Worm (Caenorhabditis elegans) whole organism, L4 larva: ENCODE results near the gene pho-6.

Experiments
- D1046.2 ChIP-seq: fragments of 200-800 bp; sonication (Bioruptor generic); IDR thresholded peaks from 2 replicates; pipeline ENCODE4 v1.3.6; 2022; ENCODE audit warnings: missing genetic modification characterization, missing compliant biosample characterization
- F10B5.3 ChIP-seq: sonication (generic microtip); optimal IDR thresholded peaks from 2 replicates; lab custom pipeline; 2016; ENCODE audit warnings: mild to moderate bottlenecking, missing genetic modification characterization, missing compliant biosample characterization
- F26F4.8 ChIP-seq: fragments of 200-800 bp; sonication (Bioruptor generic); conservative IDR thresholded peaks from 2 replicates; pipeline ENCODE4 v1.3.6; 2022; ENCODE audit warnings: missing genetic modification characterization, missing compliant biosample characterization
- F37D6.2 ChIP-seq: sonication (generic microtip); optimal IDR thresholded peaks from 2 replicates; lab custom pipeline; 2016; ENCODE audit warnings: mild to moderate bottlenecking, missing genetic modification characterization, missing compliant biosample characterization
- F49E8.2 ChIP-seq: sonication (generic microtip); optimal IDR thresholded peaks from 2 replicates; lab custom pipeline; 2016; ENCODE audit warnings: missing compliant biosample characterization, mild to moderate bottlenecking, missing genetic modification characterization, borderline replicate concordance
- R02D3.7 ChIP-seq: fragments of 150-350 bp; sonication (generic microtip); optimal IDR thresholded peaks from 3 replicates; lab custom pipeline; 2014; ENCODE audit warnings: missing biosample characterization, missing genetic modification characterization
- T20F7.1 ChIP-seq: fragments of 200-800 bp; sonication (Bioruptor generic); optimal IDR thresholded peaks from 2 replicates; lab custom pipeline; 2018; ENCODE audit warnings: mild to moderate bottlenecking, missing genetic modification characterization, missing compliant biosample characterization
- Y5F2A.4 ChIP-seq: fragments of 200-800 bp; sonication (Bioruptor generic); optimal IDR thresholded peaks from 2 replicates; lab custom pipeline; 2018; ENCODE audit warnings: mild to moderate bottlenecking, missing genetic modification characterization, missing compliant biosample characterization
- ZK337.2 ChIP-seq: fragments of 200-800 bp; sonication (Bioruptor generic); IDR thresholded peaks from 2 replicates; pipeline ENCODE4 v1.3.6; 2022; ENCODE audit warnings: missing genetic modification reagents, missing genetic modification characterization, missing compliant biosample characterization
- attf-4 ChIP-seq: sonication (generic microtip); optimal IDR thresholded peaks from 3 replicates; lab custom pipeline; 2017; ENCODE audit warnings: missing biosample characterization, missing genetic modification characterization
- ceh-20 ChIP-seq: fragments of 200-800 bp; sonication (Bioruptor generic); IDR thresholded peaks from 2 replicates; pipeline ENCODE4 v1.3.6; 2022; ENCODE audit warnings: missing genetic modification reagents, missing genetic modification characterization, missing compliant biosample characterization
- ceh-62 ChIP-seq: sonication (generic microtip); optimal IDR thresholded peaks from 2 replicates; lab custom pipeline; 2017; ENCODE audit warnings: missing biosample characterization, missing genetic modification characterization
- cey-2 ChIP-seq: sonication (generic microtip); optimal IDR thresholded peaks from 3 replicates; lab custom pipeline; 2017; ENCODE audit warnings: missing genetic modification characterization, mild to moderate bottlenecking, missing compliant biosample characterization, antibody characterized with exemption, borderline replicate concordance; ENCODE audit not compliant: insufficient read depth
- ctbp-1 ChIP-seq: fragments of 200-800 bp; sonication (Bioruptor generic); IDR thresholded peaks from 2 replicates; pipeline ENCODE4 v1.3.6; 2022; ENCODE audit warnings: missing genetic modification reagents, missing genetic modification characterization, missing compliant biosample characterization
- dmd-8 ChIP-seq: fragments of 200-800 bp; sonication (Bioruptor generic); IDR thresholded peaks from 2 replicates; pipeline ENCODE4 v1.3.6; 2022; ENCODE audit warnings: missing genetic modification characterization, missing compliant biosample characterization
- dpl-1 ChIP-seq: fragments of 150-350 bp; optimal IDR thresholded peaks from 2 replicates; lab custom pipeline; 2014; ENCODE audit warnings: missing biosample characterization, missing genetic modification reagents, missing genetic modification characterization
- duxl-1 ChIP-seq: sonication (generic microtip); optimal IDR thresholded peaks from 2 replicates; lab custom pipeline; 2016; ENCODE audit warnings: mild to moderate bottlenecking, missing genetic modification characterization, moderate library complexity, missing compliant biosample characterization; ENCODE audit not compliant: poor library complexity
- dve-1 ChIP-seq: sonication (generic microtip); optimal IDR thresholded peaks from 2 replicates; lab custom pipeline; 2017; ENCODE audit warnings: antibody characterized with exemption, mild to moderate bottlenecking, missing genetic modification characterization, missing compliant biosample characterization; ENCODE audit not compliant: insufficient read depth
- egl-27 ChIP-seq: sonication (generic microtip); optimal IDR thresholded peaks from 3 replicates; lab custom pipeline; 2017; ENCODE audit warnings: missing biosample characterization, missing genetic modification reagents, missing genetic modification characterization
- gei-8 ChIP-seq: fragments of 200-800 bp; sonication (Bioruptor generic); optimal IDR thresholded peaks from 2 replicates; lab custom pipeline; 2018; ENCODE audit warnings: mild to moderate bottlenecking, missing genetic modification characterization, missing compliant biosample characterization
- hlh-30 ChIP-seq: sonication (generic microtip); optimal IDR thresholded peaks from 2 replicates; lab custom pipeline; 2017; ENCODE audit warnings: antibody characterized with exemption, mild to moderate bottlenecking, missing genetic modification characterization, missing compliant biosample characterization; ENCODE audit not compliant: insufficient read depth
- lin-1 ChIP-seq: fragments of 200-800 bp; sonication (Bioruptor generic); IDR thresholded peaks from 2 replicates; pipeline ENCODE4 v1.3.6; 2022; ENCODE audit warnings: missing genetic modification reagents, missing genetic modification characterization, missing compliant biosample characterization
- lin-13 ChIP-seq: fragments of 150-350 bp; optimal IDR thresholded peaks from 2 replicates; lab custom pipeline; 2014; ENCODE audit warnings: missing biosample characterization, missing genetic modification reagents, missing genetic modification characterization
- lin-15B ChIP-seq: fragments of 150-350 bp; sonication (generic microtip); optimal IDR thresholded peaks from 3 replicates; lab custom pipeline; 2014; ENCODE audit warnings: missing biosample characterization, missing genetic modification characterization
- lin-29 ChIP-seq: fragments of 200-800 bp; sonication (Bioruptor generic); IDR thresholded peaks from 2 replicates; pipeline ENCODE4 v1.3.6; 2022; ENCODE audit warnings: missing genetic modification reagents, missing genetic modification characterization, missing compliant biosample characterization
- lin-38 ChIP-seq: fragments of 200-800 bp; sonication (Bioruptor generic); IDR thresholded peaks from 2 replicates; pipeline ENCODE4 v1.3.6; 2022; ENCODE audit warnings: missing genetic modification reagents, missing genetic modification characterization, missing compliant biosample characterization
- lin-39 ChIP-seq: fragments of 150-350 bp; optimal IDR thresholded peaks from 2 replicates; lab custom pipeline; 2014; ENCODE audit warnings: missing biosample characterization, missing genetic modification reagents, missing genetic modification characterization
- mdl-1 ChIP-seq, 2 experiments: fragments of 150-350 bp in 1 of 2; sonication (generic microtip) in 1 of 2; optimal IDR thresholded peaks; 2 replicates each; lab custom pipeline; 2014 to 2017; ENCODE audit warnings: missing biosample characterization in 2 of 2, missing genetic modification characterization in 2 of 2
- mep-1 ChIP-seq: fragments of 150-350 bp; sonication (generic microtip); optimal IDR thresholded peaks from 3 replicates; lab custom pipeline; 2014; ENCODE audit warnings: missing biosample characterization, missing genetic modification characterization
- mes-2 ChIP-seq: sonication (generic microtip); optimal IDR thresholded peaks from 2 replicates; lab custom pipeline; 2016; ENCODE audit warnings: missing genotype, mild to moderate bottlenecking, missing genetic modification characterization, missing compliant biosample characterization; ENCODE audit not compliant: poor library complexity, severe bottlenecking
- nhr-10 ChIP-seq: fragments of 150-350 bp; optimal IDR thresholded peaks from 2 replicates; lab custom pipeline; 2014; ENCODE audit warnings: missing biosample characterization, missing genetic modification characterization
- nhr-102 ChIP-seq: sonication (generic microtip); optimal IDR thresholded peaks from 2 replicates; lab custom pipeline; 2016; ENCODE audit warnings: mild to moderate bottlenecking, missing genetic modification characterization, moderate library complexity, missing compliant biosample characterization
- nhr-11 ChIP-seq: fragments of 150-350 bp; optimal IDR thresholded peaks from 2 replicates; lab custom pipeline; 2014; ENCODE audit warnings: missing biosample characterization, missing genetic modification characterization
- nhr-111 ChIP-seq: fragments of 200-800 bp; sonication (Bioruptor generic); optimal IDR thresholded peaks from 2 replicates; lab custom pipeline; 2018; ENCODE audit warnings: mild to moderate bottlenecking, missing genetic modification characterization, missing compliant biosample characterization
- nhr-237 ChIP-seq: sonication (generic microtip); optimal IDR thresholded peaks from 2 replicates; lab custom pipeline; 2017; ENCODE audit warnings: missing biosample characterization, missing genetic modification characterization
- nhr-42 ChIP-seq: fragments of 200-800 bp; sonication (Bioruptor generic); IDR thresholded peaks from 2 replicates; pipeline ENCODE4 v1.3.6; 2022; ENCODE audit warnings: missing genetic modification characterization, missing compliant biosample characterization
- nhr-48 ChIP-seq: sonication (generic microtip); optimal IDR thresholded peaks from 2 replicates; lab custom pipeline; 2016; ENCODE audit warnings: mild to moderate bottlenecking, missing genetic modification characterization, missing compliant biosample characterization
- php-3 ChIP-seq: fragments of 200-800 bp; sonication (Bioruptor generic); IDR thresholded peaks from 2 replicates; pipeline ENCODE4 v1.3.6; 2022; ENCODE audit warnings: missing genetic modification reagents, missing genetic modification characterization, missing compliant biosample characterization
- set-16 ChIP-seq: fragments of 200-800 bp; sonication (Bioruptor generic); IDR thresholded peaks from 2 replicates; pipeline ENCODE4 v1.3.6; 2022; ENCODE audit warnings: missing genetic modification reagents, missing genetic modification characterization, missing compliant biosample characterization
- snpc-1.2 ChIP-seq: fragments of 200-800 bp; sonication (Bioruptor generic); IDR thresholded peaks from 2 replicates; pipeline ENCODE4 v1.3.6; 2022; ENCODE audit warnings: missing genetic modification reagents, missing genetic modification characterization, missing compliant biosample characterization
- snpc-4 ChIP-seq: fragments of 150-350 bp; optimal IDR thresholded peaks from 2 replicates; lab custom pipeline; 2014; ENCODE audit warnings: missing biosample characterization, missing genetic modification characterization
- spr-3 ChIP-seq: fragments of 200-800 bp; sonication (Bioruptor generic); optimal IDR thresholded peaks from 2 replicates; lab custom pipeline; 2018; ENCODE audit warnings: mild to moderate bottlenecking, missing genetic modification characterization, missing compliant biosample characterization
- unc-130 ChIP-seq: sonication (generic microtip); optimal IDR thresholded peaks from 2 replicates; lab custom pipeline; 2016; ENCODE audit warnings: missing genetic modification reagents, missing genetic modification characterization, missing compliant biosample characterization
- unc-39 ChIP-seq: sonication (generic microtip); optimal IDR thresholded peaks from 2 replicates; lab custom pipeline; 2017; ENCODE audit warnings: missing biosample characterization, missing genetic modification characterization
- zfp-2 ChIP-seq: sonication (generic microtip); optimal IDR thresholded peaks from 2 replicates; lab custom pipeline; 2016; ENCODE audit warnings: mild to moderate bottlenecking, missing genetic modification characterization, missing compliant biosample characterization
- zip-11 ChIP-seq: fragments of 200-800 bp; sonication (Bioruptor generic); IDR thresholded peaks from 2 replicates; pipeline ENCODE4 v1.3.6; 2022; ENCODE audit warnings: missing genetic modification characterization, missing compliant biosample characterization
- ztf-7 ChIP-seq: fragments of 150-350 bp; optimal IDR thresholded peaks from 2 replicates; lab custom pipeline; 2014; ENCODE audit warnings: missing biosample characterization, missing genetic modification characterization

The pho-6 gene

ce11 chrV:8424840-8425814, 30.9 kb upstream of the pho-6 start (continued):
- no peak for TF ChIP-seq dmd-8
- no peak for TF ChIP-seq egl-27 (tag; lab: Kevin White, UChicago)
- TF ChIP-seq lin-39 (tag; lab: Kevin White, UChicago) = no peak
- no peak for TF ChIP-seq attf-4
- TF ChIP-seq lin-13 (GFP tag; lab: Kevin White, UChicago) = no peak
- 0 out of 2 replicates have a peak, but pooled peaks have one; percentile 5 for TF ChIP-seq lin-38 (GFP tag; lab: Robert Waterston, UW)
- TF ChIP-seq ceh-62 = no peak
- TF ChIP-seq Y5F2A.4 (GFP tag; lab: Kevin White, UChicago) = no peak
- TF ChIP-seq D1046.2 (GFP tag; lab: Robert Waterston, UW) = no peak
- no peak for TF ChIP-seq nhr-42
- no peak for TF ChIP-seq F26F4.8
- no peak for TF ChIP-seq zip-11
- TF ChIP-seq ZK337.2 = no peak
- peak; percentile 12 for TF ChIP-seq F49E8.2 (tag; lab: Kevin White, UChicago)

ce11 chrV:8417271-8417670, 23.0 kb upstream of the pho-6 start:
- TF ChIP-seq zfp-2 (tag; lab: Kevin White, UChicago) (no peak), mep-1 (tag; lab: Kevin White, UChicago) (no peak), nhr-11 (tag; lab: Kevin White, UChicago) (no peak), ceh-20 (no peak), duxl-1 (tag; lab: Kevin White, UChicago) (no peak), lin-15B (no peak), unc-39 (no peak), ctbp-1 (no peak), lin-29 (GFP tag; lab: Robert Waterston, UW) (no peak), lin-39 (tag; lab: Kevin White, UChicago) (no peak), cey-2 (tag; lab: Kevin White, UChicago) (no peak), hlh-30 (tag; lab: Kevin White, UChicago) (no peak), nhr-10 (tag; lab: Kevin White, UChicago) (no peak), F10B5.3 (tag; lab: Kevin White, UChicago) (no peak), nhr-111 (no peak), php-3 (GFP tag; lab: Robert Waterston, UW) (no peak), T20F7.1 (GFP tag; lab: Kevin White, UChicago) (no peak), mdl-1 (tag; optimal IDR thresholded peaks at IDR 0.05; lab: Kevin White, UChicago) (no peak), nhr-237 (tag; lab: Kevin White, UChicago) (no peak)

- peak; percentile 42 for TF ChIP-seq spr-3
- peak; percentile 37 for TF ChIP-seq unc-130 (GFP tag; lab: Kevin White, UChicago)
- TF ChIP-seq dpl-1 = no peak
- no peak for TF ChIP-seq snpc-4 (tag; lab: Kevin White, UChicago)
- TF ChIP-seq mes-2 (tag; lab: Kevin White, UChicago) = no peak
- no peak for TF ChIP-seq F37D6.2
- TF ChIP-seq F49E8.2 (tag; lab: Kevin White, UChicago) = peak; percentile 78
- no peak for TF ChIP-seq lin-1 (GFP tag; lab: Robert Waterston, UW)
- TF ChIP-seq nhr-10 (tag; lab: Kevin White, UChicago) = no peak
- 0 out of 2 replicates have a peak, but pooled peaks have one; percentile 5 for TF ChIP-seq php-3 (GFP tag; lab: Robert Waterston, UW)
- TF ChIP-seq snpc-1.2 = peak; percentile 58; the same call in 1 of the 2 replicates
- TF ChIP-seq lin-38 (GFP tag; lab: Robert Waterston, UW) = peak; percentile 70
- TF ChIP-seq nhr-237 (tag; lab: Kevin White, UChicago) = no peak
- TF ChIP-seq nhr-48 = peak; percentile 29
- no peak for TF ChIP-seq R02D3.7 (tag; lab: Kevin White, UChicago)
- peak; percentile 38 for TF ChIP-seq nhr-102 (tag; lab: Kevin White, UChicago)
- TF ChIP-seq ztf-7 (tag; lab: Kevin White, UChicago) = no peak
- no peak for TF ChIP-seq dve-1 (tag; lab: Kevin White, UChicago)
- no peak for TF ChIP-seq gei-8 (GFP tag; lab: Kevin White, UChicago)
- TF ChIP-seq set-16 (GFP tag; lab: Robert Waterston, UW) = no peak
Observed at ce11 chrV:8415113-8415530, 20.9 kb upstream of the pho-6 start.
